Fruit fly (Drosophila melanogaster): ENCODE results near the gene CG9168.
A peak's percentile ranks its signal among the peaks of the same experiment; 100 is the strongest.

The CG9168 gene

dm6 chr3L:1442906-1443305 lies 32.0 kb downstream of the CG9168 start:
- TF ChIP-seq CG8478 (optimal IDR thresholded peaks at IDR 0.05) (no peak), pan (optimal IDR thresholded peaks at IDR 0.05) (peak; percentile 94), psq (optimal IDR thresholded peaks at IDR 0.05) (no peak), Dll (optimal IDR thresholded peaks at IDR 0.05) (no peak)

- TF ChIP-seq pan (optimal IDR thresholded peaks at IDR 0.05) (no peak), EcR (GFP tag; optimal IDR thresholded peaks at IDR 0.05) (no peak), Dll (optimal IDR thresholded peaks at IDR 0.05) (no peak), usp (GFP tag; optimal IDR thresholded peaks at IDR 0.05) (no peak), CG8478 (optimal IDR thresholded peaks at IDR 0.05) (no peak), psq (optimal IDR thresholded peaks at IDR 0.05) (no peak)
Measured at dm6 chr3L:1447803-1448517, 37.1 kb downstream of the CG9168 start.

- TF ChIP-seq usp (GFP tag; optimal IDR thresholded peaks at IDR 0.05) (no peak), pan (optimal IDR thresholded peaks at IDR 0.05) (no peak), psq (optimal IDR thresholded peaks at IDR 0.05) (no peak), Dll (optimal IDR thresholded peaks at IDR 0.05) (no peak), EcR (GFP tag; optimal IDR thresholded peaks at IDR 0.05) (no peak), CG8478 (optimal IDR thresholded peaks at IDR 0.05) (no peak)
Measured at dm6 chr3L:1450940-1451339, 40.1 kb downstream of the CG9168 start.

- TF ChIP-seq pan (optimal IDR thresholded peaks at IDR 0.05) (no peak), EcR (GFP tag; optimal IDR thresholded peaks at IDR 0.05) (no peak), Dll (optimal IDR thresholded peaks at IDR 0.05) (no peak), CG8478 (optimal IDR thresholded peaks at IDR 0.05) (no peak), psq (optimal IDR thresholded peaks at IDR 0.05) (no peak)
Measured at dm6 chr3L:1457281-1457680, 46.4 kb downstream of the CG9168 start.

- TF ChIP-seq Dll (optimal IDR thresholded peaks at IDR 0.05) (peak; percentile 59), usp (GFP tag; optimal IDR thresholded peaks at IDR 0.05) (no peak), EcR (GFP tag; optimal IDR thresholded peaks at IDR 0.05) (peak in 1 of 2 experiments; percentile 48), CG8478 (optimal IDR thresholded peaks at IDR 0.05) (no peak), psq (optimal IDR thresholded peaks at IDR 0.05) (no peak), pan (optimal IDR thresholded peaks at IDR 0.05) (no peak)
Measured at dm6 chr3L:1457998-1458728, 47.3 kb downstream of the CG9168 start.

- no peak for TF ChIP-seq EcR (GFP tag; optimal IDR thresholded peaks at IDR 0.05)
- TF ChIP-seq psq (optimal IDR thresholded peaks at IDR 0.05) = no peak
- TF ChIP-seq Dll (optimal IDR thresholded peaks at IDR 0.05) = no peak
- no peak for TF ChIP-seq pan (optimal IDR thresholded peaks at IDR 0.05)
- no peak for TF ChIP-seq usp (GFP tag; optimal IDR thresholded peaks at IDR 0.05)
- no peak for TF ChIP-seq CG8478 (optimal IDR thresholded peaks at IDR 0.05)
Measured at dm6 chr3L:1461831-1462230, 51.0 kb downstream of the CG9168 start.

All from whole organism.